Worm (Caenorhabditis elegans): ENCODE results near the gene pho-13.

DNA sequence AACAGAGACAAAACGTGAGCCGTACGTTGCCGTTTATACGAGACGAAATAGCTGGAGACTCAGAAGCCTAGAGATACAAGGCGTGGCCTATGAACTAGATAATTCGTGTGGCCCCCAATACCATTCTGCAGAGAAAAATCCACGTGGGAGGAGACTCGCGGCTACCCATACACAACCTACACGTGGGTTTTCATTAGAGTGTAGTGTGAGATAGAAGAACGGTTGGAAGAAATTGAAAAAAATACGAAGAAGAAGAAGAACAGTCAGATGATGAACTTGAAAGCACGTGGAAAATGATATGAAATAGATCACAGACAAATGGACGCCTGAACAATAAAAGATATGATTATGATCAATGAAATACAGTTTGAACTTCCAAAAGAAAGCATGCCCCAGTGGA is 41.7 kb downstream of the pho-13 start:
- TF ChIP-seq blmp-1 (tag; optimal IDR thresholded peaks at IDR 0.05) (no peak), elt-3 (tag; optimal IDR thresholded peaks at IDR 0.05) (no peak), elt-1 (tag; optimal IDR thresholded peaks at IDR 0.05; ENCODE audit: borderline replicate concordance, insufficient read depth) (no peak), pha-4 (tag; optimal IDR thresholded peaks at IDR 0.05) (no peak), tbx-8 (GFP tag; optimal IDR thresholded peaks at IDR 0.05) (no peak), nhr-12 (tag; optimal IDR thresholded peaks at IDR 0.05) (no peak), unc-62 (GFP tag; optimal IDR thresholded peaks at IDR 0.05) (no peak)
